Worm (Caenorhabditis elegans): ENCODE data around the gene C33B4.4.

- no peak for TF ChIP-seq pha-4 (tag; optimal IDR thresholded peaks at IDR 0.05)
- no peak for TF ChIP-seq unc-120 (tag; optimal IDR thresholded peaks at IDR 0.05; ENCODE audit: poor library complexity, severe bottlenecking)
- TF ChIP-seq elt-1 (tag; optimal IDR thresholded peaks at IDR 0.05; ENCODE audit: borderline replicate concordance, insufficient read depth): no peak
- no peak for TF ChIP-seq nhr-28 (tag; optimal IDR thresholded peaks at IDR 0.05)
- no peak for TF ChIP-seq unc-62 (GFP tag; optimal IDR thresholded peaks at IDR 0.05)
- TF ChIP-seq mab-5 (tag; optimal IDR thresholded peaks at IDR 0.05): no peak
Measured at ce11 chrII:11337497-11338040, 45.7 kb downstream of the C33B4.4 start, which contains the start of gene sqt-1.

Data from whole organism, mixed stage, embryonic.